Worm (Caenorhabditis elegans) whole organism, L4/young adult: ENCODE results near the gene ida-1.

Source experiments
- W03F9.2 ChIP-seq: fragments of 150-350 bp; optimal IDR thresholded peaks from 2 replicates; lab custom pipeline; 2014; ENCODE audit warnings: missing biosample characterization, missing genetic modification characterization
- dao-5 ChIP-seq: sonication (generic microtip); optimal IDR thresholded peaks from 2 replicates; lab custom pipeline; 2016; ENCODE audit warnings: missing genotype, missing genetic modification characterization, moderate library complexity, missing compliant biosample characterization
- him-1 ChIP-seq: sonication (generic microtip); optimal IDR thresholded peaks from 2 replicates; lab custom pipeline; 2016; ENCODE audit warnings: missing genotype, missing genetic modification reagents, missing genetic modification characterization, missing compliant biosample characterization

Gene ida-1

DNA sequence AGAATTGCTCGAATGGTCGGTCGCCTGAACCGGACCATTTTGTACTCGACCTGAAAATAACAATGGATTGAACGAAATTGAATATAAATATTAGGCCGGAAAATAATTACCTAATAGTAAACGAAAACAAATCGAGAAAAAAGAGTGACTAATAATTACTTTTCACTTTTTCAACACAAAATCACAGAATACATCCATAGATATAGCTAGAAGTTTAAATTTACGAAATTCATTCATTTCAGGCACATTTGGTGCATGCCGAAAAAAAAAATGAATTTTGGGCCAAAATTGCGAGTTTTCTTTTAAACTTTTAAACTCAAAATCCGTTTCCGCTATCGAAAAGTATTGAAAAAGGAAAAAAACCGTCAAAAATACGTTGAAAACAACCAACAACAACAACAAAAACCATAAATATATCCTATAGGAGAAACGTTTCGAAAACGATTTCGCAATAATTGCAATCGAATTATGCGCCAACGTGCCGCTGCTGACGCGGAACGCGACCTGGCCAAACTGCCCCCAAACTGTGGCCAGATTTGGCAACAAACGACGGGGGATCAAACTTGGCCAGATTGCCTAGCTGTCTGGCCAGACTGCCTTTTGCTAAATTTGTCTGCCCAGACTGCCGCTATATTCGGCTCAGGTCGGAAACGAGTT, 30.1 kb downstream of the ida-1 start, which contains the start of gene Y37B11A.3:
Y37B11A.3 (minus strand) TSS at position 51 of the 657 bp plus-strand sequence.
- TF ChIP-seq W03F9.2 (tag; lab: Kevin White, UChicago) (peak; percentile 3), dao-5 (tag; lab: Kevin White, UChicago) (no peak), him-1 (tag; lab: Kevin White, UChicago) (peak; percentile 15)

DNA sequence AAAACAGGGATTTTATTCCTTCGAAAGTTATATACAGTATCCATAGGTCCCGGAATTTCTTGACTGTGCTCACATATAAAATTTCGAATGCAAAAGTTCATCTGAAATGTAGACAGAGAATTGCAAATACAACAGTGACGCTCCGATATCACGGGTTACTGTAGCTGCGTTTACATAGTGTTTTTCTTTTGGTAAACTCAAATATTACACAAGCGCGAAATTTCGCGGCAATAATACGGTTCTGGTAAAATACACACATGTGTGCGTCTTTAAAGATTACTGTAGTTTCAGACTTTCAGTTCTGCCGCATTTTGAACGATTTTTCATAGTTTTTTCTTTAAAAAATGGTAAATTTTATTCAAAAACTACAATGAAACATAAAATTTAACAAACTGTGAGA, 35.2 kb downstream of the ida-1 start, which contains the start of gene rev-3:
rev-3 (minus strand) TSS at position 101 of the 400 bp plus-strand sequence.
- TF ChIP-seq him-1 (tag; lab: Kevin White, UChicago) (no peak), W03F9.2 (tag; lab: Kevin White, UChicago) (no peak), dao-5 (tag; lab: Kevin White, UChicago) (no peak)

DNA sequence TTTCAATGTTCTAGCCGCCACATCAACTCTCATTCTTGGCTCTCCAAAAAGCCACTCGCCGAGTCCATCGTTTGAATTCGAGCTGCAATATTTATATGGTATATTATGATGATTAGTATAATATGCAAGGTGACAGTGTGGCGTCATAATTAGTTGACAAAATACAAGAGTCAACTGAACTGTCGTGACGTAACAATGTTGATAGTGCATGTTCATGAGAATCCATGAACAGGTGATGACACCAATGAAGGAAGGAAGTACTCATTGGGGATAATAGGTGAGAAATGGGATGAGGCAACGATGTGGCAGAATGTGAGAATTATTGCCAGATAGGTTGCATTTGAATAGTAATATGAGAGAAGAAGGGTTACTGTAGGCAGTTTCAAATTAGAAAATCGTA, 39.6 kb downstream of the ida-1 start:
- TF ChIP-seq dao-5 (tag; lab: Kevin White, UChicago) (no peak), W03F9.2 (tag; lab: Kevin White, UChicago) (no peak), him-1 (tag; lab: Kevin White, UChicago) (no peak)

DNA sequence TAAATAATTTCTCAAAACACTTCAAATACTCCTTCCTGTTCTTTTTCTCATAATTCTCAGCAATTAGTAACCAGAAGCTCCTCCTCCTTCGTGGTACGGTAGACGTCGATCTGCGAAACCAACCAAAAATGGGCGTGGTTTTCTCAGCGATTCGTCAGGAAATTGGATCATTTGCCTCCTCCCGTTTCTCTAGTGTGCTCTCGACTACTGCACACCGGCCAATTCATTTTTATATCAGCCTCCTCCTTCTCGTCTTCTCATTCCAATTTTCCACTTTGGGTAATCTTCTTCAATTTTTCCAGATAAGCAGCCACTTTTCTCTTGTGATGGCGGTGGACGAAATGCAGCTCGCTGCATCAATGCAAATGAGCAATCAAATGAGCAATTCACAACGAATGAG, 43.4 kb downstream of the ida-1 start, which contains the start of gene ceh-10:
ceh-10 (plus strand) TSS at position 301 of the 400 bp plus-strand sequence.
- TF ChIP-seq dao-5 (tag; lab: Kevin White, UChicago) (no peak), W03F9.2 (tag; lab: Kevin White, UChicago) (no peak), him-1 (tag; lab: Kevin White, UChicago) (no peak)

DNA sequence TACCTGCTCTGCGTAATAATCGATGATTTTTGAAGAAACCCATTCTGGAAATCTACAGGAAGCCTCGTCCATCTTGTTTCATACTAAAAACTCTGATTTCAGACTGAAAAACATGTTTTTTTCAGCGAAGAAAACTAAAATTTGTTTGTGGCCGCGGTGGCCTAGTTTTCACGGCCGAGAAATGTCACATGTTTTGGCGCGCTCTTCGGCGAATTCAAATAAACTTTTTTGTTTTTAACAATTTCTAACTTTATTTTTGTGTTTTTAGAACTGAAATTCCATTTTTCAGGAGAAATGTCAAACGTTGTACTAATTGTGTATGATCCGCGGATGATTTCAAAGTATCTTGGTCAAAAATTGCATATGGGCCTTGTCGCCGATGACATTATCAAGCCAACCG, 47.6 kb downstream of the ida-1 start, which contains the start of the genes polq-1 and him-10:
polq-1 (minus strand) TSS at position 190 of the 400 bp plus-strand sequence.
him-10 (plus strand) TSS at position 290 of the 400 bp plus-strand sequence.
- no peak for TF ChIP-seq dao-5 (tag; lab: Kevin White, UChicago)
- TF ChIP-seq him-1 (tag; lab: Kevin White, UChicago), result no peak
- TF ChIP-seq W03F9.2 (tag; lab: Kevin White, UChicago), result peak; percentile 42

DNA sequence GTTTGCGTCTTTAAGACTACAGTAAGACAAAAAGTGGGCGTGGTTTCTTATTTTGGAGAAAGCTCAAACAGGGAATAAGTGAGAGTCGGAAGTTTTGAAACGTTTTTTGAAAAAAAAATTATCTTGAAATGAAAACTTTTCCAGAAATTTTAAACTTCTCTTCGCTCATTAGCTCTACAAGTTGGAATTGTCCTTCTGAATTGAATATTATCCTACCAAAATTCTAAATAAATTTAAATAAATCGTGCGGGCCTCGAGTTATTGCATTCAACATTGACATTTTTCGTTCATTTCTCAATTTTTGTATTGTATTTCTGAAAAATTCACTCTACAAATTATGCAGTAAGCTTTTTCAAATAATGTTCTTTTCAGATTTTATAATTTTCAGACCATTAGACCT, 49.9 kb downstream of the ida-1 start, which contains the start of gene R12B2.3:
R12B2.3 (plus strand) TSS at position 301 of the 400 bp plus-strand sequence.
- no peak for TF ChIP-seq him-1 (tag; lab: Kevin White, UChicago)
- no peak for TF ChIP-seq W03F9.2 (tag; lab: Kevin White, UChicago)
- no peak for TF ChIP-seq dao-5 (tag; lab: Kevin White, UChicago)

DNA sequence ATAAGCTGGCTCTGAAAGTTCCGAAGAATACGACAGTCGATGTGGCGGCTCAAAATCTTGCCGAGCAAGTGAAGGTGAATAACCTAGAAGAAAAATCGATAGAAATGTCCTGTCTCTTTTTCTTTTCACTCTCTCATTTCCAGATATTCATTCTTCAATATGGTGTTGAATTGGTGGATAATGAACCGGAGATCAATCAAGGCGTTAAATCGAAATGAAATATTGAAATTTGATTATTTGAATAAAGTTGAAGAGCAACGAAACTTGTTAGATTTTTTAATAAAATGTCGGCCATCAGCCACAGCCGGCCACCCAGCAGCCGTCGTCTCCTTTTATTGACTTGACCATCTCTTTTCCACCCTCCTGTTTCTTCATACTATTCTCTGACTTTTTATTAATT, 51.4 kb downstream of the ida-1 start, which contains the start of gene R12B2.2:
R12B2.2 (plus strand) TSS at position 301 of the 400 bp plus-strand sequence.
- TF ChIP-seq dao-5 (tag; lab: Kevin White, UChicago) (no peak), him-1 (tag; lab: Kevin White, UChicago) (no peak), W03F9.2 (tag; lab: Kevin White, UChicago) (no peak)

DNA sequence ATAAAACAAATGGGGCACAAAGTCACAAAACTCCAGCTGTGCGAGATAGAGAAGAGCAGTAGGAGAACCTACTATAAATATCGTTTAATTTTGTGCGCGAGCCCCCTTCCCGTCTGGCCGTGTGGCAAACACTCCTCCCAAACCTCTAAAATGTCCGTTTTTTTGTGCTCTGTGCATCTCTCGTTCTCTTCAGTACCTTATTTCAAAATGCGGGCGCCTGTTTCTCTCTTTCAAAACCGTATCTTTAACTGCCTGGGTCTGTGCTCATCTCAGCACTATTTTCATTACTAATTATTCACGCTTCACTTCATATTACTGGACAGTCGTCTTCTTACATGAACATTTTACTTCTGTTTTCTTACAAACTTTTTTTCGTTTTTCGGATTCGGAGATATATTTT, 54.7 kb downstream of the ida-1 start:
- TF ChIP-seq W03F9.2 (tag; lab: Kevin White, UChicago), result no peak
- no peak for TF ChIP-seq dao-5 (tag; lab: Kevin White, UChicago)
- no peak for TF ChIP-seq him-1 (tag; lab: Kevin White, UChicago)

DNA sequence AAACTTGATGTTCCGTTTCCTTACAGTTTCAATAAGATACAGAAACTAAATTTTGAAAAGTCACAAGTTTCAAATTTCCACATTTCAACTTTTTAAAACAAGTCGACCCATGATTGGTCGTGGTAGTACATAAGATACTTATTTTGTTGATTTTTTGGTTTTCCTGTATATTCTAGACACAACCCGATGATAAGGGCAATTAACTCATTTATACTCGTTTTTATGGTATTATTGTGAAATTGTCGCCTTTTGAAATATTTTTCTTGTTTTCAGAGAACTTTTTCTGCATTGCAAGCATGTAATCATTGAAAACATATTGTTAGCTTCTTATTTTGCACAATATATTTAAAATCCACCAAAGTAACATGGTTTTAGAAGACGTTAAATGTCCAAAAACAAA, 56.6 kb downstream of the ida-1 start:
- TF ChIP-seq dao-5 (tag; lab: Kevin White, UChicago), result no peak
- no peak for TF ChIP-seq W03F9.2 (tag; lab: Kevin White, UChicago)
- TF ChIP-seq him-1 (tag; lab: Kevin White, UChicago), result no peak

DNA sequence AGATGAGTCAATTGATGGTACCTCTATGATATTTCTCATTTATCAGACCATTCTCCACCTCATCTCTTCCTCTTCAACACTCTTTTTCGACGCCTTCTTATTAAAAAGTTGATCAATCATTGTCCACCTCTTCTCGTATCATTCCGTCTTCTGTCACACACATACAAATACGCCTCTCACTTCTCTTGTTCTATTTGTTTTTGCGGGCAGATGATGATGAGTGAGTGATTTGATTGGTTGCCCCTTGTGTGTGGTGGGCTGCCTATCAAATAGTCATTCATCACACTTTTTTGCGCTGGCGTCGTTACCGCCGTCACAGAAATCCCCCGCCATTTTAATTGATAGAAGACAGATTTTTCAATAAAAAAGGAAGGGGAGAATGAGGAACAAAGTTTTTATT, 57.3 kb downstream of the ida-1 start:
- TF ChIP-seq W03F9.2 (tag; lab: Kevin White, UChicago), result no peak
- no peak for TF ChIP-seq him-1 (tag; lab: Kevin White, UChicago)
- no peak for TF ChIP-seq dao-5 (tag; lab: Kevin White, UChicago)

DNA sequence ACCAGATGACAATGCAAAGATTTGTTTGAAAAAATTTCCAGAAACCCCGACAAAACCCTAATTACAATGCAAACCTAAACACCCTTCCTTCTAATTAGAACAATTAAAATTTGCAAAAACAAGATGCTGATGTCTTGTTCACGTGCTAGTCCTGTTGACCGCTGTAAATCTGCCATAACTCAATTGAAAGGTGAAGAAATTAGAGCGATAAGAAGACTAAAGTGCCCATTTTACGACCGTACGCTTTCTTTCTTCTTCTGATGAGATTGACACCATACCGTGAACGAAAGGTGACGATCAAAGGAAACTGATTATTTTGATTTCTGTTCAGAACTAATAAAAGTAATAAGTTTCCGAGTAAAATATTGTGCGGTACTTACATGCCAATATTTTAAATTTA, 58.2 kb downstream of the ida-1 start:
- no peak for TF ChIP-seq him-1 (tag; lab: Kevin White, UChicago)
- peak; percentile 1 for TF ChIP-seq W03F9.2 (tag; lab: Kevin White, UChicago)

DNA sequence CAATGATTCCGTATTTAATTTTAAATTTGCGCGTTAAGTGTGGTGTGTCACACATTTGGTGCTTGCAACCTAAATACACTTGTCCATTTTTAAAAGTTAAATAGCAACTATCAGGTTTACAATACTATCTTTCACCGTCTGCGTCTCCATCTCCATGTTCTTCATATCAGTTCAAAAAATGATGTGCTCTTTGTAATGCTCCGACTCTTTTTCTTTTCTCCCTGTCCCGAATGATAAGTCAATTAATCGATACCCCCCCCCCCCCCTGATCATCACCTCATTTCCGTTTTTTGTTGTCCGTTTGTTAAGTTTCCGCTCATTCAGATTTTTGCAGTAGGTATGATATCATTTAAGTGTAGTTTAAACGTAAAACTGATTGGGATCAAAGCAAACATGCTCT, 58.8 kb downstream of the ida-1 start:
- no peak for TF ChIP-seq W03F9.2 (tag; lab: Kevin White, UChicago)
- TF ChIP-seq dao-5 (tag; lab: Kevin White, UChicago), result no peak
- no peak for TF ChIP-seq him-1 (tag; lab: Kevin White, UChicago)

DNA sequence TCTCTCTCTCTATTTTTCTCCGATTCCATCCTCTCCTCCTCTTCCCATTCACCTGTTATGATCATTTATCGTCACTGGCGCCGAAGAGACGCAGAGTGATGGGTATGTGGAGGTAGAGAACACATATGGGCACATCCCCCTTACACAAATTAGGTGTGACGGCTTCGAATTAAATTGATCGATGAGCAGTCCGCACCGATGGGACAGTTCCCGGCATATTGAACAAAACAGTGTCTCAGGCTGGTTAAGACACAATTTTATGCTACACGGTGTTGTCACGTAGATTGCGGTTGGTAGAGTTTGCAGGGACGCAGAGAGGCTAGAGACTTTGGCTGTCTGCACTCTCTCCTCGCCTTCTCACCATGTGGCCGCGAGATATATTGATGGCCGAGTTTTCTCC, 59.5 kb downstream of the ida-1 start, which contains the start of gene R12B2.7:
R12B2.7 (plus strand) TSS at position 247 of the 400 bp plus-strand sequence.
- TF ChIP-seq dao-5 (tag; lab: Kevin White, UChicago) (no peak), him-1 (tag; lab: Kevin White, UChicago) (no peak), W03F9.2 (tag; lab: Kevin White, UChicago) (no peak)
